Worm (Caenorhabditis elegans) whole organism, mixed stage, embryonic: Measurements from ENCODE around the gene C33D9.13.

Source experiments
- M03D4.4 ChIP-seq: sonication (generic microtip); optimal IDR thresholded peaks from 2 replicates; lab custom pipeline; 2017; ENCODE audit warnings: mild to moderate bottlenecking, missing genetic modification characterization, missing compliant biosample characterization
- ceh-39 ChIP-seq: fragments of 150-350 bp; optimal IDR thresholded peaks from 2 replicates; lab custom pipeline; 2014; ENCODE audit warnings: missing biosample characterization, missing genetic modification characterization
- ceh-43 ChIP-seq: fragments of 200-800 bp; sonication (Bioruptor generic); optimal IDR thresholded peaks from 2 replicates; lab custom pipeline; 2018; ENCODE audit warnings: mild to moderate bottlenecking, missing genetic modification characterization, moderate library complexity, missing compliant biosample characterization
- ces-1 ChIP-seq: fragments of 150-350 bp; optimal IDR thresholded peaks from 2 replicates; lab custom pipeline; 2014; ENCODE audit warnings: missing biosample characterization, missing genetic modification reagents, missing genetic modification characterization
- cnd-1 ChIP-seq: fragments of 200-800 bp; sonication (Bioruptor generic); optimal IDR thresholded peaks from 2 replicates; lab custom pipeline; 2018; ENCODE audit warnings: mild to moderate bottlenecking, missing genetic modification characterization, missing compliant biosample characterization
- drap-1 ChIP-seq: fragments of 200-800 bp; sonication (Bioruptor generic); optimal IDR thresholded peaks from 3 replicates; lab custom pipeline; 2018; ENCODE audit warnings: mild to moderate bottlenecking, missing genetic modification characterization, missing compliant biosample characterization
- elt-1 ChIP-seq: sonication (generic microtip); optimal IDR thresholded peaks from 2 replicates; lab custom pipeline; 2017; ENCODE audit warnings: missing genetic modification characterization, mild to moderate bottlenecking, missing compliant biosample characterization, antibody characterized with exemption, moderate library complexity, borderline replicate concordance; ENCODE audit not compliant: insufficient read depth
- flh-1 ChIP-seq: fragments of 200-800 bp; sonication (Bioruptor generic); optimal IDR thresholded peaks from 2 replicates; lab custom pipeline; 2018; ENCODE audit warnings: mild to moderate bottlenecking, missing genetic modification characterization, moderate library complexity, missing compliant biosample characterization
- ham-2 ChIP-seq: fragments of 200-800 bp; sonication (Bioruptor generic); optimal IDR thresholded peaks from 2 replicates; lab custom pipeline; 2018; ENCODE audit warnings: mild to moderate bottlenecking, missing genetic modification characterization, missing compliant biosample characterization
- hlh-1 ChIP-seq: fragments of 150-350 bp; optimal IDR thresholded peaks from 2 replicates; lab custom pipeline; 2014; ENCODE audit warnings: missing biosample characterization, missing genetic modification reagents, missing genetic modification characterization
- lin-32 ChIP-seq: fragments of 200-800 bp; sonication (Bioruptor generic); optimal IDR thresholded peaks from 2 replicates; lab custom pipeline; 2018; ENCODE audit warnings: mild to moderate bottlenecking, missing genetic modification characterization, missing compliant biosample characterization
- lsy-2 ChIP-seq: fragments of 150-350 bp; optimal IDR thresholded peaks from 2 replicates; lab custom pipeline; 2014; ENCODE audit warnings: missing biosample characterization, missing genetic modification characterization
- mab-5 ChIP-seq: fragments of 150-350 bp; optimal IDR thresholded peaks from 2 replicates; lab custom pipeline; 2014; ENCODE audit warnings: missing biosample characterization, missing genetic modification characterization
- mep-1 ChIP-seq: fragments of 150-350 bp; optimal IDR thresholded peaks from 2 replicates; lab custom pipeline; 2017; ENCODE audit warnings: missing biosample characterization, missing genetic modification reagents, missing genetic modification characterization, inconsistent platforms
- nhr-12 ChIP-seq: fragments of 150-350 bp; optimal IDR thresholded peaks from 2 replicates; lab custom pipeline; 2014; ENCODE audit warnings: missing biosample characterization, missing genetic modification characterization
- nhr-2 ChIP-seq: fragments of 150-350 bp; optimal IDR thresholded peaks from 2 replicates; lab custom pipeline; 2014; ENCODE audit warnings: missing biosample characterization, missing genetic modification characterization
- nhr-237 ChIP-seq: fragments of 150-350 bp; optimal IDR thresholded peaks from 2 replicates; lab custom pipeline; 2014; ENCODE audit warnings: missing biosample characterization, missing genetic modification characterization
- nhr-28 ChIP-seq: fragments of 150-350 bp; optimal IDR thresholded peaks from 2 replicates; lab custom pipeline; 2014; ENCODE audit warnings: missing biosample characterization, missing genetic modification characterization
- nhr-76 ChIP-seq: sonication (generic microtip); optimal IDR thresholded peaks from 2 replicates; lab custom pipeline; 2017; ENCODE audit warnings: missing biosample characterization, missing genetic modification characterization
- sem-2 ChIP-seq: fragments of 200-800 bp; sonication (Bioruptor generic); optimal IDR thresholded peaks from 2 replicates; lab custom pipeline; 2018; ENCODE audit warnings: mild to moderate bottlenecking, missing genetic modification characterization, missing compliant biosample characterization
- snpc-4 ChIP-seq: fragments of 150-350 bp; optimal IDR thresholded peaks from 2 replicates; lab custom pipeline; 2014; ENCODE audit warnings: missing biosample characterization, missing genetic modification characterization
- sptf-1 ChIP-seq: sonication (generic microtip); optimal IDR thresholded peaks from 2 replicates; lab custom pipeline; 2017; ENCODE audit warnings: mild to moderate bottlenecking, missing genetic modification characterization, moderate library complexity, missing compliant biosample characterization
- tbx-8 ChIP-seq: fragments of 200-800 bp; sonication (Bioruptor generic); optimal IDR thresholded peaks from 2 replicates; lab custom pipeline; 2018; ENCODE audit warnings: mild to moderate bottlenecking, missing genetic modification characterization, moderate library complexity, missing compliant biosample characterization
- unc-120 ChIP-seq: sonication (generic microtip); optimal IDR thresholded peaks from 2 replicates; lab custom pipeline; 2017; ENCODE audit warnings: missing genetic modification characterization, missing compliant biosample characterization; ENCODE audit not compliant: poor library complexity, severe bottlenecking
- unc-39 ChIP-seq: fragments of 150-350 bp; optimal IDR thresholded peaks from 2 replicates; lab custom pipeline; 2014; ENCODE audit warnings: missing biosample characterization, missing genetic modification characterization
- unc-62 ChIP-seq: fragments of 150-350 bp; optimal IDR thresholded peaks from 2 replicates; lab custom pipeline; 2014; ENCODE audit warnings: missing biosample characterization, missing genetic modification reagents, missing genetic modification characterization
- zip-8 ChIP-seq: fragments of 150-350 bp; optimal IDR thresholded peaks from 2 replicates; lab custom pipeline; 2014; ENCODE audit warnings: missing biosample characterization, missing genetic modification characterization
- ztf-11 ChIP-seq: fragments of 150-350 bp; optimal IDR thresholded peaks from 2 replicates; lab custom pipeline; 2014; ENCODE audit warnings: missing biosample characterization, missing genetic modification characterization

Gene C33D9.13

ce11 chrIV:8824145-8824833 lies 39.2 kb upstream of the C33D9.13 start, which contains the start of the genes col-117 and col-3:
TSS of gene col-117 (minus strand) at chrIV:8824195.
TSS of gene col-3 (plus strand) at chrIV:8824783.
- TF ChIP-seq zip-8 (no peak), elt-1 (tag; lab: Kevin White, UChicago) (peak; percentile 77), nhr-2 (tag; lab: Kevin White, UChicago) (no peak), ceh-39 (no peak), ham-2 (GFP tag; lab: Kevin White, UChicago) (peak; percentile 72)
- TF ChIP-seq, all 35 proteins: peak for 2

- TF ChIP-seq ces-1 (GFP tag; lab: Kevin White, UChicago) (no peak), M03D4.4 (no peak), nhr-12 (tag; lab: Kevin White, UChicago) (no peak), unc-120 (tag; lab: Kevin White, UChicago) (no peak), cnd-1 (tag; lab: Kevin White, UChicago) (no peak), nhr-237 (no peak), hlh-1 (tag; lab: Kevin White, UChicago) (no peak), unc-62 (GFP tag; lab: Kevin White, UChicago) (no peak), mab-5 (no peak), sptf-1 (no peak), elt-1 (tag; lab: Kevin White, UChicago) (no peak), nhr-76 (tag; lab: Kevin White, UChicago) (no peak), snpc-4 (tag; lab: Kevin White, UChicago) (no peak), ham-2 (GFP tag; lab: Kevin White, UChicago) (no peak)
Observed at ce11 chrIV:8822598-8822997, 37.5 kb upstream of the C33D9.13 start.

ce11 chrIV:8821147-8821546 lies 36.1 kb upstream of the C33D9.13 start, which contains the start of gene T28C6.5:
TSS of gene T28C6.5 (plus strand) at chrIV:8821447.
- TF ChIP-seq unc-120 (tag; lab: Kevin White, UChicago) (no peak), cnd-1 (tag; lab: Kevin White, UChicago) (no peak), ceh-43 (no peak), lsy-2 (no peak), mep-1 (tag; lab: Kevin White, UChicago) (no peak), nhr-12 (tag; lab: Kevin White, UChicago) (no peak), tbx-8 (GFP tag; lab: Kevin White, UChicago) (no peak), nhr-28 (tag; lab: Kevin White, UChicago) (no peak), ztf-11 (tag; lab: Kevin White, UChicago) (no peak), mab-5 (no peak), zip-8 (no peak), unc-62 (GFP tag; lab: Kevin White, UChicago) (no peak), unc-39 (no peak), lin-32 (GFP tag; lab: Kevin White, UChicago) (no peak), ham-2 (GFP tag; lab: Kevin White, UChicago) (no peak)

- no peak for TF ChIP-seq tbx-8 (GFP tag; lab: Kevin White, UChicago)
- TF ChIP-seq lin-32 (GFP tag; lab: Kevin White, UChicago): no peak
- no peak for TF ChIP-seq cnd-1 (tag; lab: Kevin White, UChicago)
- no peak for TF ChIP-seq flh-1
- no peak for TF ChIP-seq sem-2
- no peak for TF ChIP-seq nhr-12 (tag; lab: Kevin White, UChicago)
- TF ChIP-seq nhr-237: no peak
- TF ChIP-seq, all 35 proteins: peak for 0
Observed at ce11 chrIV:8820041-8820440, 35.0 kb upstream of the C33D9.13 start, which contains the start of gene T28C6.3. TSS of gene T28C6.3 (plus strand) at chrIV:8820341.

ce11 chrIV:8819471-8819870 lies 34.4 kb upstream of the C33D9.13 start:
- no peak for TF ChIP-seq drap-1 (GFP tag; lab: Kevin White, UChicago)
- no peak for TF ChIP-seq ztf-11 (tag; lab: Kevin White, UChicago)
- peak; percentile 94 for TF ChIP-seq nhr-2 (tag; lab: Kevin White, UChicago)
- peak; percentile 44 for TF ChIP-seq ceh-39
- TF ChIP-seq hlh-1 (tag; lab: Kevin White, UChicago): peak; percentile 10
- no peak for TF ChIP-seq mab-5
- no peak for TF ChIP-seq mep-1 (tag; lab: Kevin White, UChicago)
